Fruit fly (Drosophila melanogaster) whole organism, prepupa: ENCODE measurements around the gene Vlet.

ENCODE experiments used
- Blimp-1 ChIP-seq: fragments of 200-800 bp; sonication (Bioruptor generic); optimal IDR thresholded peaks from 3 replicates; lab custom pipeline; 2017; ENCODE audit warnings: missing biosample characterization, missing genetic modification characterization, mild to moderate bottlenecking, moderate library complexity, missing genetic modification reagents
- CG10669 ChIP-seq: fragments of 200-800 bp; sonication (Bioruptor generic); optimal IDR thresholded peaks from 3 replicates; lab custom pipeline; 2018; ENCODE audit warnings: missing biosample characterization, mild to moderate bottlenecking, missing genetic modification characterization, moderate library complexity
- CG11294 ChIP-seq: fragments of 200-800 bp; sonication (Bioruptor generic); IDR thresholded peaks from 2 replicates; pipeline ENCODE4 v1.3.6; 2022; ENCODE audit warnings: missing biosample characterization, missing genetic modification characterization
- CG11762 ChIP-seq: fragments of 200-800 bp; sonication (Bioruptor generic); optimal IDR thresholded peaks from 3 replicates; lab custom pipeline; 2016; ENCODE audit warnings: missing biosample characterization, missing genetic modification characterization; ENCODE audit not compliant: insufficient read depth
- CG11902 ChIP-seq: fragments of 200-800 bp; sonication (Bioruptor generic); optimal IDR thresholded peaks from 3 replicates; lab custom pipeline; 2016; ENCODE audit warnings: missing biosample characterization, missing genetic modification characterization
- CG15336 ChIP-seq: fragments of 200-800 bp; sonication (Bioruptor generic); IDR thresholded peaks from 2 replicates; pipeline ENCODE4 v1.3.6; 2022; ENCODE audit warnings: missing biosample characterization, missing genetic modification characterization
- CG1621 ChIP-seq: fragments of 200-800 bp; sonication (Bioruptor generic); optimal IDR thresholded peaks from 3 replicates; lab custom pipeline; 2018; ENCODE audit warnings: missing biosample characterization, mild to moderate bottlenecking, missing genetic modification characterization
- CG16779 ChIP-seq: fragments of 200-800 bp; sonication (Bioruptor generic); optimal IDR thresholded peaks from 3 replicates; lab custom pipeline; 2017; ENCODE audit warnings: missing biosample characterization, mild to moderate bottlenecking, missing genetic modification characterization
- CG3032 ChIP-seq: fragments of 200-800 bp; optimal IDR thresholded peaks from 2 replicates; lab custom pipeline; 2019; ENCODE audit warnings: missing biosample characterization, mild to moderate bottlenecking, missing genetic modification characterization, moderate library complexity
- CG31627 ChIP-seq: fragments of 200-800 bp; sonication (Bioruptor generic); optimal IDR thresholded peaks from 3 replicates; lab custom pipeline; 2016; ENCODE audit warnings: missing biosample characterization, missing genetic modification characterization
- CG32006 ChIP-seq: fragments of 200-800 bp; sonication (Bioruptor generic); optimal IDR thresholded peaks from 3 replicates; lab custom pipeline; 2017; ENCODE audit warnings: missing biosample characterization, mild to moderate bottlenecking, missing genetic modification characterization
- CG34406 ChIP-seq: fragments of 200-800 bp; sonication (Bioruptor generic); optimal IDR thresholded peaks from 3 replicates; lab custom pipeline; 2016; ENCODE audit warnings: missing biosample characterization, missing genetic modification characterization
- CG3919 ChIP-seq: fragments of 200-800 bp; sonication (Bioruptor generic); optimal IDR thresholded peaks from 3 replicates; lab custom pipeline; 2016; ENCODE audit warnings: missing biosample characterization, missing genetic modification characterization
- CG6163 ChIP-seq: fragments of 200-800 bp; sonication (Bioruptor generic); IDR thresholded peaks from 3 replicates; pipeline ENCODE4 v1.3.6; 2022; ENCODE audit warnings: missing biosample characterization, missing genetic modification characterization
- CG6792 ChIP-seq: fragments of 200-800 bp; sonication (Bioruptor generic); optimal IDR thresholded peaks from 3 replicates; lab custom pipeline; 2016; ENCODE audit warnings: missing biosample characterization, missing genetic modification characterization
- CG6808 ChIP-seq: fragments of 200-800 bp; sonication (Bioruptor generic); optimal IDR thresholded peaks from 3 replicates; lab custom pipeline; 2017; ENCODE audit warnings: missing biosample characterization, missing genetic modification characterization, mild to moderate bottlenecking, moderate library complexity, missing genetic modification reagents
- CG6854 ChIP-seq: fragments of 200-800 bp; sonication (Bioruptor generic); optimal IDR thresholded peaks from 2 replicates; lab custom pipeline; 2017; ENCODE audit warnings: missing biosample characterization, mild to moderate bottlenecking, missing genetic modification characterization
- CG8119 ChIP-seq: fragments of 200-800 bp; sonication (Bioruptor generic); IDR thresholded peaks from 3 replicates; pipeline ENCODE4 v1.3.6; 2022; ENCODE audit warnings: missing biosample characterization, missing genetic modification characterization
- CG8632 ChIP-seq: fragments of 200-800 bp; sonication (Bioruptor generic); optimal IDR thresholded peaks from 3 replicates; lab custom pipeline; 2016; ENCODE audit warnings: missing biosample characterization, missing genetic modification characterization
- CG9139 ChIP-seq: fragments of 200-800 bp; sonication (Bioruptor generic); optimal IDR thresholded peaks from 3 replicates; lab custom pipeline; 2017; ENCODE audit warnings: missing biosample characterization, mild to moderate bottlenecking, missing genetic modification characterization
- Eip75B ChIP-seq: fragments of 200-800 bp; sonication (Bioruptor generic); optimal IDR thresholded peaks from 3 replicates; lab custom pipeline; 2016; ENCODE audit warnings: missing biosample characterization, missing genetic modification characterization
- Eip78C ChIP-seq: fragments of 200-800 bp; sonication (Bioruptor generic); peaks from one replicate; lab custom pipeline; 2016; ENCODE audit warnings: missing biosample characterization, missing genetic modification characterization
- Eip93F ChIP-seq: fragments of 200-800 bp; sonication (Bioruptor generic); optimal IDR thresholded peaks from 2 replicates; lab custom pipeline; 2016; ENCODE audit warnings: missing biosample characterization, mild to moderate bottlenecking, missing genetic modification characterization
- Ets96B ChIP-seq: fragments of 200-800 bp; optimal IDR thresholded peaks from 2 replicates; lab custom pipeline; 2019; ENCODE audit warnings: missing biosample characterization, mild to moderate bottlenecking, missing genetic modification characterization, moderate library complexity
- Gug ChIP-seq: fragments of 200-800 bp; sonication (Bioruptor generic); IDR thresholded peaks from 2 replicates; pipeline ENCODE4 v1.3.6; 2022; ENCODE audit warnings: missing biosample characterization, missing genetic modification characterization
- Hr39 ChIP-seq: fragments of 200-800 bp; sonication (Bioruptor generic); optimal IDR thresholded peaks from 2 replicates; lab custom pipeline; 2016; ENCODE audit warnings: missing biosample characterization, missing genetic modification characterization
- Hr4 ChIP-seq: fragments of 200-800 bp; sonication (Bioruptor generic); optimal IDR thresholded peaks from 3 replicates; lab custom pipeline; 2016; ENCODE audit warnings: missing biosample characterization, missing genetic modification characterization
- Lpt ChIP-seq: fragments of 200-800 bp; sonication (Bioruptor generic); optimal IDR thresholded peaks from 3 replicates; lab custom pipeline; 2016; ENCODE audit warnings: missing biosample characterization, missing genetic modification characterization
- Met ChIP-seq: fragments of 200-800 bp; sonication (Bioruptor generic); optimal IDR thresholded peaks from 3 replicates; lab custom pipeline; 2016; ENCODE audit warnings: missing biosample characterization, missing genetic modification characterization
- Smox ChIP-seq: fragments of 200-800 bp; sonication (Bioruptor generic); optimal IDR thresholded peaks from 3 replicates; lab custom pipeline; 2016; ENCODE audit warnings: missing biosample characterization, missing genetic modification characterization
- Sox102F ChIP-seq: fragments of 200-800 bp; sonication (Bioruptor generic); optimal IDR thresholded peaks from 2 replicates; lab custom pipeline; 2016; ENCODE audit warnings: missing biosample characterization, mild to moderate bottlenecking, missing genetic modification characterization
- Sox14 ChIP-seq: fragments of 200-800 bp; sonication (Bioruptor generic); optimal IDR thresholded peaks from 3 replicates; lab custom pipeline; 2016; ENCODE audit warnings: missing biosample characterization, missing genetic modification characterization
- achi ChIP-seq: fragments of 200-800 bp; sonication (Bioruptor generic); optimal IDR thresholded peaks from 3 replicates; lab custom pipeline; 2016; ENCODE audit warnings: missing biosample characterization, missing genetic modification characterization
- dac ChIP-seq: fragments of 200-800 bp; sonication (Bioruptor generic); optimal IDR thresholded peaks from 2 replicates; lab custom pipeline; 2017; ENCODE audit warnings: missing biosample characterization, mild to moderate bottlenecking, missing genetic modification characterization
- dsx ChIP-seq: fragments of 200-800 bp; optimal IDR thresholded peaks from 3 replicates; lab custom pipeline; 2019; ENCODE audit warnings: missing biosample characterization, mild to moderate bottlenecking, missing genetic modification characterization, moderate library complexity; ENCODE audit not compliant: poor library complexity, severe bottlenecking
- eg ChIP-seq: fragments of 200-800 bp; sonication (Bioruptor generic); IDR thresholded peaks from 3 replicates; pipeline ENCODE4 v1.3.6; 2022; ENCODE audit warnings: missing biosample characterization, missing genetic modification characterization
- esn ChIP-seq: fragments of 200-800 bp; sonication (Bioruptor generic); optimal IDR thresholded peaks from 2 replicates; lab custom pipeline; 2016; ENCODE audit warnings: missing biosample characterization, mild to moderate bottlenecking, missing genetic modification characterization, moderate library complexity
- fd59A ChIP-seq: fragments of 200-800 bp; sonication (Bioruptor generic); optimal IDR thresholded peaks from 2 replicates; lab custom pipeline; 2017; ENCODE audit warnings: missing biosample characterization, mild to moderate bottlenecking, missing genetic modification characterization, missing genetic modification reagents
- fd85E ChIP-seq: fragments of 200-800 bp; sonication (Bioruptor generic); optimal IDR thresholded peaks from 3 replicates; lab custom pipeline; 2016; ENCODE audit warnings: missing biosample characterization, missing genetic modification characterization
- fkh ChIP-seq: fragments of 200-800 bp; sonication (Bioruptor generic); optimal IDR thresholded peaks from 3 replicates; lab custom pipeline; 2017; ENCODE audit warnings: missing biosample characterization, mild to moderate bottlenecking, missing genetic modification characterization, moderate library complexity
- lz ChIP-seq: fragments of 200-800 bp; sonication (Bioruptor generic); optimal IDR thresholded peaks from 3 replicates; lab custom pipeline; 2016; ENCODE audit warnings: missing biosample characterization, missing genetic modification characterization
- spab ChIP-seq: fragments of 200-800 bp; sonication (Bioruptor generic); optimal IDR thresholded peaks from 2 replicates; lab custom pipeline; 2017; ENCODE audit warnings: missing biosample characterization, mild to moderate bottlenecking, missing genetic modification characterization, missing genetic modification reagents
- ss ChIP-seq, 2 experiments: fragments of 200-800 bp; sonication (Bioruptor generic); optimal IDR thresholded peaks; 2 replicates in 1 of 2; 3 replicates in 1 of 2; lab custom pipeline; 2017 to 2018; ENCODE audit warnings: mild to moderate bottlenecking in 2 of 2, missing biosample characterization in 2 of 2, missing genetic modification characterization in 2 of 2, moderate library complexity in 1 of 2
- svp ChIP-seq: fragments of 200-800 bp; sonication (Bioruptor generic); peaks from one replicate; lab custom pipeline; 2016; ENCODE audit warnings: missing biosample characterization, missing genetic modification characterization
- topi ChIP-seq: fragments of 200-800 bp; sonication (Bioruptor generic); optimal IDR thresholded peaks from 3 replicates; lab custom pipeline; 2016; ENCODE audit warnings: missing biosample characterization, missing genetic modification characterization
- vri ChIP-seq: fragments of 200-800 bp; sonication (Bioruptor generic); optimal IDR thresholded peaks from 3 replicates; lab custom pipeline; 2016; ENCODE audit warnings: missing biosample characterization, mild to moderate bottlenecking, missing genetic modification characterization

Gene Vlet

DNA sequence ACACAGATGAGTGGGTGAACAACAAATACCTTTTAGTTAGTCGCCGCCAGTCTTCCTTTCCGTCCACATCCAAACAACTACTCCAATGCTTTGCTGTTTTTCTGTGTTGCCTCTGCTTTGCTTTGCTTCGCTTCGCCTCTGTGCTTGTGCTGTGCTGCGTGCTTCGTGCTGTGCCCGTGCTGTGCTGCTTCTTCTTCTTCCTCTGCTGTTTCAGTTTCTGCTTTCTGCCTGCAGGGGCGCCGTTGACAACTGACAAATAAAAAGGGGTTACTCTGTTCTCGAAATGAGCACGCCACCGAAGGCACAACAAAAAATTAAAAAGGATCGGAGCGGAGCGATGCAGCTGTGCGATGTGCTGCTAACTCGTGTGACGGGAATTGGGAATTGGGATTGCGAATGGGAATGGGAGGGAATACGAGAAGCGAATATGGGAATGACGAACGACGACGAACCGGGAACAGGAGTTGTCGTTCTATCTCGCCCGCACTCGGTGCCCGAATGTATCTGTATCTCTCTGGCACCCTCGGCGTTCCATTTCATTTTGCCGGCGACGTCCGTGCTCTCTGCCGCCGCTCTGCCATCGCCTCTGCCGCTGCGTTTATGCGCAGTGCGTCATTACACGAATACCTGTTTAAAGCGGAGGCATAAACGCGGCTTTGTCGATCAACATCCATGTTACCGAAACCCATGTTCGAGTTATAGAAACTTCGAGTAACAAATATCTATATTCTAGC, 36.3 kb upstream of the Vlet start (continued):
- TF ChIP-seq CG6792 (GFP tag; lab: Kevin White, UChicago) (no peak), fd85E (GFP tag; lab: Kevin White, UChicago) (no peak), CG9139 (GFP tag; lab: Kevin White, UChicago) (peak; percentile 37), fkh (GFP tag; lab: Kevin White, UChicago) (no peak), lz (GFP tag; lab: Kevin White, UChicago) (peak; percentile 58), achi (peak; percentile 29), Lpt (GFP tag; lab: Kevin White, UChicago) (no peak), spab (GFP tag; lab: Kevin White, UChicago) (no peak), CG3919 (GFP tag; lab: Kevin White, UChicago) (no peak), CG15336 (GFP tag; lab: Robert Waterston, UW) (peak; percentile 67), CG6808 (peak; percentile 58), Gug (GFP tag; lab: Robert Waterston, UW) (peak; percentile 51), CG3032 (peak; percentile 12), CG16779 (tag; lab: Kevin White, UChicago) (peak; percentile 14), svp (peak; percentile 85), CG11762 (peak; percentile 23), CG11294 (GFP tag; lab: Robert Waterston, UW) (peak; percentile 55), fd59A (GFP tag; lab: Kevin White, UChicago) (no peak), topi (GFP tag; lab: Kevin White, UChicago) (peak; percentile 24)
- TF ChIP-seq, all 60 proteins: peak for 29

DNA sequence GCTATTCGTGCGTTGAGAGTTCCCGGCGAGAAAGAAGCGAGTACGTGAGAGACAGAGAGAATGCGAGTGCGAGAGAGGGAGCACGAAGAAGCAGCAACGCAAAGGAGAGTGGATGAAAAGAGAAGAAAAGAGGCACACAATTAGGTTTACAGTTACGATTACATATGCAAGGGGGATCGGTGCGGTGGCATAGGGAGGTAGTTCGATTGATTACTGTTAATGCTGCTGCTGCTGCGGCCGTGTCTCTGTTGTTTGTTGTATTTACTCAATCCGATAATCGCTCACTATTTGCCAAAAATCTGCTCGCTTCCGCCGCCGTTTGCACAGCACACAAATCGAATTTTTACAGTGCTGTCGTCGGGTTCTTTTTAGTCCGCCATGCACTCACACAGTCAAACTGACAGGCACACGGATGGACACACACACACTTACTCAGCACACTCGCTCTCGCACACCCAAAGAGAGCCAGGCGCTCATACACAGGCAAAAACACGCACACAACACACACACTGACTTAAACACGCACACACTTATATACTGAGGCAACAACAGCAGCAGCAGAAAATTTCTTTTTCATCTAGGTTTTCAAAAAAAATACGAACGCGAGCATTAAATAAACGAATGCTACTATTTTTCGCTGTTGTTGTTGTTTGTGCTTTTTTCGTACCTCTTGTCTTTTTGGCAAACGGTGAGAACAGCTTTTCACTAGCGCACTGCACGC, 35.6 kb upstream of the Vlet start:
- TF ChIP-seq dac (GFP tag; lab: Kevin White, UChicago) = no peak
- peak; percentile 57; the same call in 2 of the 3 replicates for TF ChIP-seq CG8119 (GFP tag; lab: Robert Waterston, UW)
- TF ChIP-seq CG6163 (GFP tag; lab: Robert Waterston, UW) = no peak; the same call in 2 of the 3 replicates
- TF ChIP-seq CG8632 (GFP tag; lab: Kevin White, UChicago) = peak; percentile 41
- TF ChIP-seq CG11902 (GFP tag; lab: Kevin White, UChicago) = no peak
- TF ChIP-seq topi (GFP tag; lab: Kevin White, UChicago) = no peak
- no peak for TF ChIP-seq Hr4 (GFP tag; lab: Kevin White, UChicago)
- TF ChIP-seq Eip93F (GFP tag; lab: Kevin White, UChicago) = no peak
- peak; percentile 24 for TF ChIP-seq fd59A (GFP tag; lab: Kevin White, UChicago)
- peak; percentile 6 for TF ChIP-seq Ets96B
- TF ChIP-seq CG11294 (GFP tag; lab: Robert Waterston, UW) = no peak
- no peak for TF ChIP-seq Sox102F (GFP tag; lab: Kevin White, UChicago)
- peak; percentile 59 for TF ChIP-seq Lpt (GFP tag; lab: Kevin White, UChicago)
- peak; percentile 68 for TF ChIP-seq vri
- TF ChIP-seq CG34406 = no peak
- TF ChIP-seq CG6854 = peak; percentile 53
- TF ChIP-seq Smox (GFP tag; lab: Kevin White, UChicago) = peak; percentile 32
- TF ChIP-seq Blimp-1 = no peak
- TF ChIP-seq Met (GFP tag; lab: Kevin White, UChicago) = peak; percentile 5
- TF ChIP-seq CG1621 (tag; lab: Kevin White, UChicago) = peak; percentile 6
- TF ChIP-seq Eip75B (GFP tag; lab: Kevin White, UChicago) = peak; percentile 22
- TF ChIP-seq CG9139 (GFP tag; lab: Kevin White, UChicago) = peak; percentile 45
- peak; percentile 5 for TF ChIP-seq fd85E (GFP tag; lab: Kevin White, UChicago)
- TF ChIP-seq CG31627 (GFP tag; lab: Kevin White, UChicago) = no peak
- TF ChIP-seq esn = no peak
- TF ChIP-seq CG10669 (GFP tag; lab: Kevin White, UChicago) = peak; percentile 23
- peak; percentile 70 for TF ChIP-seq Eip78C (GFP tag; lab: Kevin White, UChicago)
- peak; percentile 39 for TF ChIP-seq CG32006
- TF ChIP-seq CG6792 (GFP tag; lab: Kevin White, UChicago) = peak; percentile 9
- TF ChIP-seq CG15336 (GFP tag; lab: Robert Waterston, UW) = peak; percentile 60
- TF ChIP-seq eg (GFP tag; lab: Robert Waterston, UW) = 0 out of 3 replicates have a peak, but pooled peaks have one; percentile 43
- TF ChIP-seq Hr39 = no peak
- peak; percentile 51 for TF ChIP-seq dsx
- peak; percentile 66 to 87 for TF ChIP-seq ss (GFP tag; optimal IDR thresholded peaks at IDR 0.05; lab: Kevin White, UChicago)
- peak; percentile 21 for TF ChIP-seq CG3919 (GFP tag; lab: Kevin White, UChicago)
- TF ChIP-seq Sox14 = peak; percentile 36
